Worm (Caenorhabditis elegans): Measurements from ENCODE around the gene ttr-17.

Gene ttr-17

ce11 chrIV:11082789-11083235 is 16.0 kb upstream of the ttr-17 start:
- TF ChIP-seq unc-62 (GFP tag; optimal IDR thresholded peaks at IDR 0.05): no peak

- TF ChIP-seq unc-62 (GFP tag; optimal IDR thresholded peaks at IDR 0.05): no peak
Observed at ce11 chrIV:11082153-11082552, 15.3 kb upstream of the ttr-17 start, which contains the start of gene let-70. Gene let-70, minus strand, starts transcription at chrIV:11082253.

ce11 chrIV:11080823-11081285 is 14.0 kb upstream of the ttr-17 start, which contains the start of gene atg-7:
Gene atg-7, minus strand, starts transcription at chrIV:11081055.
- no peak for TF ChIP-seq unc-62 (GFP tag; optimal IDR thresholded peaks at IDR 0.05)

ce11 chrIV:11078482-11078881 is 11.7 kb upstream of the ttr-17 start, which contains the start of gene Y5F2A.4:
Gene Y5F2A.4, minus strand, starts transcription at chrIV:11078582.
- no peak for TF ChIP-seq unc-62 (GFP tag; optimal IDR thresholded peaks at IDR 0.05)

- no peak for TF ChIP-seq unc-62 (GFP tag; optimal IDR thresholded peaks at IDR 0.05)
Observed at ce11 chrIV:11068314-11068713, 1.5 kb upstream of the ttr-17 start.

ce11 chrIV:11063962-11064361 is 2.9 kb downstream of the ttr-17 start, which contains the start of gene ttr-16:
Gene ttr-16, minus strand, starts transcription at chrIV:11064137.
- no peak for TF ChIP-seq unc-62 (GFP tag; optimal IDR thresholded peaks at IDR 0.05)

ce11 chrIV:11062984-11063613 is 3.7 kb downstream of the ttr-17 start:
- TF ChIP-seq unc-62 (GFP tag; optimal IDR thresholded peaks at IDR 0.05): no peak

DNA sequence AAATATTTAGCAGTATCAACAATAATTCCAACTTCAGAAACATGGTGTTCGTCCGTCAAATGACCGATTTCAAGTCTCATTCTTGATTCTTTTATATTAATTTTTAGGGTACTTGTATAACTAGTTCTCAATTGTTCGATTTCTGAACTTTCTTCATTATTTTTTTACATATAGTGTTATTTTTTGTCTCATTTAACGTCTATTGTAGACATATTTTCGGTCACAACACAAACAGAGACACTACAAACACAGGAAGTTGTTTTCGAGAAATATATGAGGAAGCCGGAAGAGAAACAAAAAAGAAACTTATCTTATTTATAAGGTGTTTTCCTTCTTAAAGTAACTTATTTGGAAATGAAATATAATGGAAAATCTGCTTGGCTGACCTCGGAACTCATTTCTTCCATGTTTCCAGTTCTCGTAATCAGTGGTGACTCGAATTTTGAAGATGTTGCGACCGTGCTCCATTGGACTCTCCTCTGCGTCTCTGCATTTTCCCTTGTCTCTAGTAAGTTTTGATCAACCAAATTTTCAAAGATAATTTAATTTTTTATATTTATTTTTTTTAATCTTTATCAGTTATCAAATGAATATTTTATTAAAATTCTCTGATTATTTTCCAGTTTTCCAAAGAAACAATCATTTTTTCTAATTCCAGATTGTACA is 13.0 kb downstream of the ttr-17 start, which contains the start of the genes F36H1.12 and lin-3:
Gene F36H1.12 (minus strand): TSS at position 51 of the 666 bp plus-strand sequence.
Gene lin-3 (plus strand): TSS at position 657 of the 666 bp plus-strand sequence.
- TF ChIP-seq unc-62 (GFP tag; optimal IDR thresholded peaks at IDR 0.05): no peak

DNA sequence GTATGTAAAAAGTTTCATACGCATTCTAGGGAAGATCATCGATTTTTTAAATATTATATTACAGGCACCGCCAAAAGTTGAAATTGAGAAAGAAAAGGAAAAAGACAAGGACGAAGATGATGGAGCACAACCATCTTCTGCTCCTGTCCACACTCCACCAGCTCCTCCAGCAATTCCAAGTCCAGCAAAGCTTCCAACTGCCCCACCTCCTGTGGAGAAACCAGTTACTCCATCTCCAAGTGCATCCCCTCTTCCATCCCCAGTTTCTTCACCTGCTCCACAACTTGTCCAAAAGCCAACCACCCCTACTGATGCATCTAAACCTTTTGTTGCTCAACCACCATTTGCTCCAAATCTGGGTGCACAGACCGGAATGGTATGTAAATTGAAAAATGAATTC is 14.9 kb downstream of the ttr-17 start:
- TF ChIP-seq unc-62 (GFP tag; optimal IDR thresholded peaks at IDR 0.05): no peak

- no peak for TF ChIP-seq unc-62 (GFP tag; optimal IDR thresholded peaks at IDR 0.05)
Observed at ce11 chrIV:11049806-11050205, 17.0 kb downstream of the ttr-17 start, which contains the start of gene F36H1.3. Gene F36H1.3, plus strand, starts transcription at chrIV:11050128.

ce11 chrIV:11048871-11049270 is 18.0 kb downstream of the ttr-17 start, which contains the start of gene F36H1.11:
Gene F36H1.11, plus strand, starts transcription at chrIV:11049171.
- TF ChIP-seq unc-62 (GFP tag; optimal IDR thresholded peaks at IDR 0.05): no peak

DNA sequence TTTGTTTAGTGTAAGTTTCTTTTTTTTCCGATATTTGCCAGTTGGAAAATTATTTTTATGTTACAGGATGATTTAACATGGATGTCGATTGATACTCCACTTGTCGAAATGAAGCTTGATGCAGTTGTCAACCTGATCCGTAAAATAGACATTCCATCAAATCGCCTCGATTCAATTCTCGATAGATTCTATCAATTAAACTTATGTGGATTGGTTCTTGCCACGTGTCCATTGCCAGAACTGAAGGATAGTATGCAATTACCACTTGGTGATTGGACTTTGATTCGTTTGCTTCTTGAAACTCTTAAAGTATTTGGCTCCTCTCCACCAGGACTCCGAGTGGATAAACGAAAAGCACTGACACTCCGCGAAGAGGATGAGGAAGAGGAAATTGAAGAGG is 22.4 kb downstream of the ttr-17 start:
- TF ChIP-seq unc-62 (GFP tag; optimal IDR thresholded peaks at IDR 0.05): no peak

ce11 chrIV:11038665-11039064 is 28.2 kb downstream of the ttr-17 start:
- no peak for TF ChIP-seq unc-62 (GFP tag; optimal IDR thresholded peaks at IDR 0.05)

DNA sequence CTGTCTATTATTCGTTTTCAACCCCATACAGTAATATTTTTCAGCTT is 28.4 kb downstream of the ttr-17 start, which contains the start of gene kdin-1:
Gene kdin-1 (plus strand): TSS at position 38 of the 47 bp plus-strand sequence.
- no peak for TF ChIP-seq unc-62 (GFP tag; optimal IDR thresholded peaks at IDR 0.05)

- no peak for TF ChIP-seq unc-62 (GFP tag; optimal IDR thresholded peaks at IDR 0.05)
Observed at ce11 chrIV:11038218-11038617, 28.6 kb downstream of the ttr-17 start.

ce11 chrIV:11037118-11037719 is 29.6 kb downstream of the ttr-17 start:
- no peak for TF ChIP-seq unc-62 (GFP tag; optimal IDR thresholded peaks at IDR 0.05)

ce11 chrIV:11036222-11036621 is 30.6 kb downstream of the ttr-17 start, which contains the start of gene fkb-1:
Gene fkb-1, plus strand, starts transcription at chrIV:11036582.
- TF ChIP-seq unc-62 (GFP tag; optimal IDR thresholded peaks at IDR 0.05): no peak

Data from whole organism, dauer.